Fruit fly (Drosophila melanogaster): ENCODE data around the gene GstT3.

GstT3 gene

DNA sequence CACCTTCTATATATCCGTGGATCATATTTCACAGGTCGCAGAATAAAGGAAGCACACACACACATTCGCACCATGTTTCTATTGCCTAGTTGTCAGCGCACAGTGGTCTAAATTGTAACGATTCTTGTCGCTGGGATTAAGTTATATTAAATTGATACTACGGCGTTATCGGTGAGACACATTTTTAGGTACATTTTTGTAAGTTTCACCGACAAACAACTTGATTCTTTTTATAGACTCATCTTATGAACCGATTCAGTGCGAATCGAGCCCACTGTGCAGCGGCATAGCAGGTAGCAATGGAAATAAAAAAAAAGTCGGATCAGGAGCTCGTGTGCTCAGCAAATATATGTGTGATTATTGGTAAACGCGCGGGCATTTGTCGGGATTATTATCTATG is 13.1 kb downstream of the GstT3 start (continued):
- TF ChIP-seq PHDP (tag; optimal IDR thresholded peaks at IDR 0.05) (no peak), CG12659 (GFP tag; optimal IDR thresholded peaks at IDR 0.05) (peak; percentile 51), toy (GFP tag; IDR thresholded peaks at IDR 0.05) (no peak), HLH54F (GFP tag; optimal IDR thresholded peaks at IDR 0.05) (peak; percentile 64), CG8089 (GFP tag; optimal IDR thresholded peaks at IDR 0.05) (peak; percentile 48), CG31365 (tag; optimal IDR thresholded peaks at IDR 0.05) (no peak), CG4404 (GFP tag; IDR thresholded peaks at IDR 0.05) (0 out of 2 replicates have a peak, but pooled peaks have one; percentile 24), Neu2 (GFP tag; optimal IDR thresholded peaks at IDR 0.05; ENCODE audit: borderline replicate concordance) (no peak), Trl (optimal IDR thresholded peaks at IDR 0.05) (no peak), Trl (GFP tag; optimal IDR thresholded peaks at IDR 0.05) (peak; percentile 21), CG10543 (GFP tag; optimal IDR thresholded peaks at IDR 0.05) (no peak), CG33557 (GFP tag; optimal IDR thresholded peaks at IDR 0.05) (no peak), CG17385 (GFP tag; optimal IDR thresholded peaks at IDR 0.05) (peak; percentile 64), Sox102F (GFP tag; optimal IDR thresholded peaks at IDR 0.05) (peak; percentile 84), CG1647 (GFP tag; optimal IDR thresholded peaks at IDR 0.05) (peak; percentile 64), gro (GFP tag; optimal IDR thresholded peaks at IDR 0.05) (peak; percentile 71), CG3995 (GFP tag; optimal IDR thresholded peaks at IDR 0.05) (peak; percentile 2), CG18476 (GFP tag; optimal IDR thresholded peaks at IDR 0.05) (peak; percentile 35), CG7839 (tag; optimal IDR thresholded peaks at IDR 0.05) (peak; percentile 82), CG6683 (GFP tag; optimal IDR thresholded peaks at IDR 0.05) (no peak), CG3065 (GFP tag; optimal IDR thresholded peaks at IDR 0.05) (no peak), Drgx (GFP tag; IDR thresholded peaks at IDR 0.05) (peak; percentile 66), pum (GFP tag; optimal IDR thresholded peaks at IDR 0.05) (no peak), wek (GFP tag; optimal IDR thresholded peaks at IDR 0.05) (peak; percentile 19), Side (GFP tag; optimal IDR thresholded peaks at IDR 0.05) (no peak), CG12391 (tag; optimal IDR thresholded peaks at IDR 0.05) (peak; percentile 72), tup (GFP tag; optimal IDR thresholded peaks at IDR 0.05) (peak; percentile 7), dimm (GFP tag; IDR thresholded peaks at IDR 0.05) (0 out of 2 replicates have a peak, but pooled peaks have one; percentile 27), CG10209 (GFP tag; optimal IDR thresholded peaks at IDR 0.05) (no peak), sim (GFP tag; IDR thresholded peaks at IDR 0.05) (0 out of 2 replicates have a peak, but pooled peaks have one; percentile 10), Med (GFP tag) (peak; percentile 97), CG15514 (GFP tag; optimal IDR thresholded peaks at IDR 0.05) (peak; percentile 54), CG31388 (GFP tag; optimal IDR thresholded peaks at IDR 0.05) (peak; percentile 3), bsh (GFP tag; optimal IDR thresholded peaks at IDR 0.05) (peak; percentile 48 to 84), CG12942 (GFP tag; optimal IDR thresholded peaks at IDR 0.05) (peak; percentile 63), CG4820 (GFP tag; optimal IDR thresholded peaks at IDR 0.05) (peak; percentile 69), cg (GFP tag; optimal IDR thresholded peaks at IDR 0.05) (no peak), HmgD (GFP tag; optimal IDR thresholded peaks at IDR 0.05) (peak; percentile 49), CG7556 (GFP tag; optimal IDR thresholded peaks at IDR 0.05) (no peak), vnd (GFP tag; IDR thresholded peaks at IDR 0.05; ENCODE audit: partially characterized antibody) (no peak), CG15601 (tag; optimal IDR thresholded peaks at IDR 0.05) (no peak), Ssrp (tag; optimal IDR thresholded peaks at IDR 0.05) (peak; percentile 66), CG3163 (GFP tag; optimal IDR thresholded peaks at IDR 0.05) (peak; percentile 21), MTF-1 (GFP tag; optimal IDR thresholded peaks at IDR 0.05; ENCODE audit: borderline replicate concordance) (peak; percentile 20), onecut (GFP tag; IDR thresholded peaks at IDR 0.05) (peak; percentile 42; the same call in 1 of the 2 replicates), zfh2 (GFP tag; optimal IDR thresholded peaks at IDR 0.05) (peak; percentile 77), gfzf (GFP tag; optimal IDR thresholded peaks at IDR 0.05) (no peak), Elba2 (GFP tag; optimal IDR thresholded peaks at IDR 0.05) (peak; percentile 30), sd (tag; optimal IDR thresholded peaks at IDR 0.05) (no peak), CG11247 (GFP tag; IDR thresholded peaks at IDR 0.05) (0 out of 2 replicates have a peak, but pooled peaks have one; percentile 12)

All from whole organism, embryonic.